Fruit fly (Drosophila melanogaster): ENCODE results near the gene CG11594.

CG11594 gene

dm6 chr3L:4007256-4007655, 18.6 kb downstream of the CG11594 start (continued):
- TF ChIP-seq CG11398 (GFP tag; optimal IDR thresholded peaks at IDR 0.05) (no peak), lab (GFP tag; optimal IDR thresholded peaks at IDR 0.05) (peak; percentile 1), Pdp1 (GFP tag; optimal IDR thresholded peaks at IDR 0.05) (no peak), Sox102F (GFP tag; optimal IDR thresholded peaks at IDR 0.05) (peak; percentile 7), CG18262 (tag; optimal IDR thresholded peaks at IDR 0.05) (no peak), Atf3 (GFP tag; optimal IDR thresholded peaks at IDR 0.05) (no peak), run (tag; optimal IDR thresholded peaks at IDR 0.05) (no peak), tup (GFP tag; optimal IDR thresholded peaks at IDR 0.05) (no peak), CG5953 (GFP tag; IDR thresholded peaks at IDR 0.05) (no peak), CG7357 (GFP tag; IDR thresholded peaks at IDR 0.05) (no peak), Dll (GFP tag; IDR thresholded peaks at IDR 0.05; ENCODE audit: partially characterized antibody) (no peak), CG31441 (GFP tag; IDR thresholded peaks at IDR 0.05) (0 out of 2 replicates have a peak, but pooled peaks have one; percentile 19), CG11456 (GFP tag; IDR thresholded peaks at IDR 0.05) (no peak), CG6175 (GFP tag; IDR thresholded peaks at IDR 0.05) (no peak), scrt (GFP tag; optimal IDR thresholded peaks at IDR 0.05) (peak; percentile 77), CG13424 (tag; optimal IDR thresholded peaks at IDR 0.05) (peak; percentile 37), CG18619 (GFP tag; optimal IDR thresholded peaks at IDR 0.05) (peak; percentile 26), sd (tag; optimal IDR thresholded peaks at IDR 0.05) (no peak), HLHmδ (GFP tag; optimal IDR thresholded peaks at IDR 0.05) (no peak), CG1233 (GFP tag; optimal IDR thresholded peaks at IDR 0.05) (no peak), CG7271 (tag; optimal IDR thresholded peaks at IDR 0.05) (no peak), CG2712 (tag; optimal IDR thresholded peaks at IDR 0.05) (no peak), gem (tag; optimal IDR thresholded peaks at IDR 0.05) (no peak), aop (GFP tag; IDR thresholded peaks at IDR 0.05) (no peak), CG8388 (GFP tag; optimal IDR thresholded peaks at IDR 0.05) (no peak), CG2875 (GFP tag; optimal IDR thresholded peaks at IDR 0.05) (no peak), btn (GFP tag; optimal IDR thresholded peaks at IDR 0.05) (no peak), Dip3 (GFP tag; optimal IDR thresholded peaks at IDR 0.05) (no peak), da (GFP tag; optimal IDR thresholded peaks at IDR 0.05) (no peak), pfk (GFP tag; optimal IDR thresholded peaks at IDR 0.05) (no peak)

DNA sequence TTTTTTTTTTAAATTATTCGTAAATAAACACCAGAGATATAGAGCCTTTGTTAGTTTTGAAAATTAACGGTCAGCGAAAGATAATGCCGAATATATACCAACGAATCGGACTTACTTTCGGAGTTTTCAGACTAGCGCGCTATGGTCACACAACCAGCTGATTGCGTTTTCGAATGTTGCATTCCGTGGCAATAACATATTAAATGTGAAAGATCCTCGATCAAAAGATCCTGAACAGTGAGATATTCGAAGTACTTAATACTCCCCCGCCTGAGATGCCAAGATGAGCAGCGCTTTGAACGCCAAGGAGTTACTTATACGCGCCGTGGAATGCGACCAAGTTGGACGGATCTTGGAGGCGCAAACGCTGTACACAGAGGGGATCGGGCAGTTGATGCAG, 22.5 kb downstream of the CG11594 start, which contains the start of gene CG14985:
CG14985 (plus strand) TSS at position 159 of the 400 bp plus-strand sequence.
- no peak for TF ChIP-seq Antp (GFP tag; optimal IDR thresholded peaks at IDR 0.05)
- TF ChIP-seq Gug (GFP tag; IDR thresholded peaks at IDR 0.05), result no peak
- TF ChIP-seq ind (GFP tag; optimal IDR thresholded peaks at IDR 0.05), result no peak
- TF ChIP-seq Ada2b (GFP tag; IDR thresholded peaks at IDR 0.05), result no peak
- TF ChIP-seq CG9437 (GFP tag; optimal IDR thresholded peaks at IDR 0.05), result no peak
- TF ChIP-seq MESR4 (GFP tag; optimal IDR thresholded peaks at IDR 0.05), result peak; percentile 52
- TF ChIP-seq CG10959 (GFP tag; IDR thresholded peaks at IDR 0.05), result no peak
- no peak for TF ChIP-seq repo (GFP tag; optimal IDR thresholded peaks at IDR 0.05)
- TF ChIP-seq CG2116 (GFP tag; optimal IDR thresholded peaks at IDR 0.05), result peak; percentile 6
- no peak for TF ChIP-seq vvl (GFP tag; IDR thresholded peaks at IDR 0.05)
- no peak for TF ChIP-seq zfh1 (GFP tag; IDR thresholded peaks at IDR 0.05)
- TF ChIP-seq trem (tag; optimal IDR thresholded peaks at IDR 0.05), result peak; percentile 12
- TF ChIP-seq ranshi (GFP tag; IDR thresholded peaks at IDR 0.05), result no peak
- no peak for TF ChIP-seq da (GFP tag; optimal IDR thresholded peaks at IDR 0.05)
- TF ChIP-seq CG34422 (GFP tag; IDR thresholded peaks at IDR 0.05), result no peak
- no peak for TF ChIP-seq CG12942 (GFP tag; optimal IDR thresholded peaks at IDR 0.05)
- TF ChIP-seq grau (tag; optimal IDR thresholded peaks at IDR 0.05), result no peak
- no peak for TF ChIP-seq E2f1 (GFP tag; IDR thresholded peaks at IDR 0.05)
- TF ChIP-seq vfl (GFP tag; optimal IDR thresholded peaks at IDR 0.05), result no peak
- no peak for TF ChIP-seq Aef1 (GFP tag; IDR thresholded peaks at IDR 0.05)
- no peak for TF ChIP-seq CG31224 (GFP tag; IDR thresholded peaks at IDR 0.05)
- no peak for TF ChIP-seq sim (GFP tag; IDR thresholded peaks at IDR 0.05)
- TF ChIP-seq h (optimal IDR thresholded peaks at IDR 0.05), result no peak
- TF ChIP-seq CG15514 (GFP tag; optimal IDR thresholded peaks at IDR 0.05), result peak; percentile 96
- TF ChIP-seq slp2 (GFP tag; optimal IDR thresholded peaks at IDR 0.05), result no peak

All from whole organism, embryonic.